Worm (Caenorhabditis elegans): ENCODE measurements around the gene gar-2.

Gene gar-2

ce11 chrIII:6360825-6361224 is 51.7 kb downstream of the gar-2 start:
- TF ChIP-seq aly-2 (tag; optimal IDR thresholded peaks at IDR 0.05) = no peak
- TF ChIP-seq unc-62 (GFP tag; optimal IDR thresholded peaks at IDR 0.05) = no peak
- TF ChIP-seq nhr-23 (tag; optimal IDR thresholded peaks at IDR 0.05) = peak; percentile 52
- peak; percentile 61 for TF ChIP-seq elt-2 (tag; optimal IDR thresholded peaks at IDR 0.05)
- TF ChIP-seq nhr-67 (tag; optimal IDR thresholded peaks at IDR 0.05) = no peak
- TF ChIP-seq nhr-43 (tag; optimal IDR thresholded peaks at IDR 0.05; ENCODE audit: poor library complexity, severe bottlenecking) = peak; percentile 29
- TF ChIP-seq elt-1 (tag; optimal IDR thresholded peaks at IDR 0.05) = peak; percentile 24
- TF ChIP-seq R02D3.7 (tag; optimal IDR thresholded peaks at IDR 0.05) = no peak
- TF ChIP-seq lsy-12 (tag; optimal IDR thresholded peaks at IDR 0.05) = no peak

- peak; percentile 19 for TF ChIP-seq jun-1 (tag; optimal IDR thresholded peaks at IDR 0.05)
- peak; percentile 59 for TF ChIP-seq pha-4 (tag; optimal IDR thresholded peaks at IDR 0.05)
- peak; percentile 21 for TF ChIP-seq skn-1 (tag; optimal IDR thresholded peaks at IDR 0.05)
- no peak for TF ChIP-seq nhr-28 (tag; optimal IDR thresholded peaks at IDR 0.05)
- no peak for TF ChIP-seq nhr-76 (tag; optimal IDR thresholded peaks at IDR 0.05)
- TF ChIP-seq egl-5 (tag; optimal IDR thresholded peaks at IDR 0.05) = no peak
- no peak for TF ChIP-seq aly-2 (tag; optimal IDR thresholded peaks at IDR 0.05)
- peak; percentile 98 for TF ChIP-seq pqm-1 (tag; optimal IDR thresholded peaks at IDR 0.05)
- no peak for TF ChIP-seq mml-1 (tag; optimal IDR thresholded peaks at IDR 0.05)
- TF ChIP-seq ceh-16 (tag; optimal IDR thresholded peaks at IDR 0.05) = no peak
- no peak for TF ChIP-seq ceh-82 (tag; optimal IDR thresholded peaks at IDR 0.05)
- TF ChIP-seq elt-2 (tag; optimal IDR thresholded peaks at IDR 0.05) = peak; percentile 97
- no peak for TF ChIP-seq fkh-10 (GFP tag; optimal IDR thresholded peaks at IDR 0.05)
Observed at ce11 chrIII:6361560-6361959, 52.4 kb downstream of the gar-2 start.

- no peak for TF ChIP-seq unc-62 (GFP tag; optimal IDR thresholded peaks at IDR 0.05)
- TF ChIP-seq ama-1 (optimal IDR thresholded peaks at IDR 0.05) = peak; percentile 31
- no peak for TF ChIP-seq skn-1 (tag; optimal IDR thresholded peaks at IDR 0.05)
- no peak for TF ChIP-seq fkh-10 (GFP tag; optimal IDR thresholded peaks at IDR 0.05)
- TF ChIP-seq fos-1 (tag; optimal IDR thresholded peaks at IDR 0.05) = peak; percentile 7
- TF ChIP-seq elt-2 (tag; optimal IDR thresholded peaks at IDR 0.05) = no peak
- TF ChIP-seq nfya-1 (tag; optimal IDR thresholded peaks at IDR 0.05; ENCODE audit: insufficient read depth) = peak; percentile 33
- peak; percentile 37 for TF ChIP-seq pha-4 (tag; optimal IDR thresholded peaks at IDR 0.05)
- peak; percentile 71 for TF ChIP-seq nhr-43 (tag; optimal IDR thresholded peaks at IDR 0.05; ENCODE audit: poor library complexity, severe bottlenecking)
- peak; percentile 56 for TF ChIP-seq elt-1 (tag; optimal IDR thresholded peaks at IDR 0.05)
- peak; percentile 51 for TF ChIP-seq nhr-25 (tag; optimal IDR thresholded peaks at IDR 0.05)
- peak; percentile 56 for TF ChIP-seq nhr-23 (tag; optimal IDR thresholded peaks at IDR 0.05)
- TF ChIP-seq jun-1 (tag; optimal IDR thresholded peaks at IDR 0.05) = peak; percentile 40
- no peak for TF ChIP-seq fkh-2 (tag; optimal IDR thresholded peaks at IDR 0.05)
Observed at ce11 chrIII:6362323-6362922, 53.3 kb downstream of the gar-2 start.

ce11 chrIII:6364395-6364794 is 55.2 kb downstream of the gar-2 start:
- peak; percentile 32 for TF ChIP-seq nhr-23 (tag; optimal IDR thresholded peaks at IDR 0.05)
- no peak for TF ChIP-seq skn-1 (tag; optimal IDR thresholded peaks at IDR 0.05)
- TF ChIP-seq unc-39 (tag; optimal IDR thresholded peaks at IDR 0.05) = no peak
- peak; percentile 88 for TF ChIP-seq lin-39 (tag; optimal IDR thresholded peaks at IDR 0.05)
- TF ChIP-seq lin-15B (tag; optimal IDR thresholded peaks at IDR 0.05) = peak; percentile 5
- TF ChIP-seq nfya-1 (tag; optimal IDR thresholded peaks at IDR 0.05; ENCODE audit: insufficient read depth) = peak; percentile 19
- no peak for TF ChIP-seq snpc-4 (tag; optimal IDR thresholded peaks at IDR 0.05)
- peak; percentile 76 for TF ChIP-seq unc-62 (GFP tag; optimal IDR thresholded peaks at IDR 0.05)
- no peak for TF ChIP-seq eor-1 (tag; optimal IDR thresholded peaks at IDR 0.05)
- no peak for TF ChIP-seq egl-27 (tag; optimal IDR thresholded peaks at IDR 0.05)
- no peak for TF ChIP-seq nhr-237 (tag; optimal IDR thresholded peaks at IDR 0.05)
- no peak for TF ChIP-seq daf-12 (tag; optimal IDR thresholded peaks at IDR 0.05)
- no peak for TF ChIP-seq pqm-1 (tag; optimal IDR thresholded peaks at IDR 0.05)
- no peak for TF ChIP-seq mdl-1 (tag; optimal IDR thresholded peaks at IDR 0.05)
- TF ChIP-seq egl-5 (tag; optimal IDR thresholded peaks at IDR 0.05) = no peak
- no peak for TF ChIP-seq nhr-67 (tag; optimal IDR thresholded peaks at IDR 0.05)
- TF ChIP-seq sea-2 (GFP tag; optimal IDR thresholded peaks at IDR 0.05) = no peak
- TF ChIP-seq tbx-2 (tag; optimal IDR thresholded peaks at IDR 0.05) = no peak
- TF ChIP-seq ceh-9 (tag; optimal IDR thresholded peaks at IDR 0.05) = no peak
- no peak for TF ChIP-seq R02D3.7 (tag; optimal IDR thresholded peaks at IDR 0.05)
- TF ChIP-seq ztf-11 (tag; optimal IDR thresholded peaks at IDR 0.05) = no peak
- no peak for TF ChIP-seq ztf-4 (tag; optimal IDR thresholded peaks at IDR 0.05)
- TF ChIP-seq aly-2 (tag; optimal IDR thresholded peaks at IDR 0.05) = no peak
- no peak for TF ChIP-seq lsy-12 (tag; optimal IDR thresholded peaks at IDR 0.05)
- TF ChIP-seq jun-1 (tag; optimal IDR thresholded peaks at IDR 0.05) = no peak
- TF ChIP-seq ama-1 (optimal IDR thresholded peaks at IDR 0.05) = no peak
- TF ChIP-seq nhr-12 (tag; optimal IDR thresholded peaks at IDR 0.05) = no peak
- no peak for TF ChIP-seq elt-3 (tag; optimal IDR thresholded peaks at IDR 0.05)
- TF ChIP-seq hmg-11 (tag; optimal IDR thresholded peaks at IDR 0.05) = no peak
- peak; percentile 72 for TF ChIP-seq elt-1 (tag; optimal IDR thresholded peaks at IDR 0.05)
- no peak for TF ChIP-seq nhr-76 (tag; optimal IDR thresholded peaks at IDR 0.05)
- no peak for TF ChIP-seq ceh-28 (tag; optimal IDR thresholded peaks at IDR 0.05)
- TF ChIP-seq mml-1 (tag; optimal IDR thresholded peaks at IDR 0.05) = no peak
- peak; percentile 74 for TF ChIP-seq nhr-25 (tag; optimal IDR thresholded peaks at IDR 0.05)
- no peak for TF ChIP-seq ceh-82 (tag; optimal IDR thresholded peaks at IDR 0.05)
